Fruit fly (Drosophila melanogaster) whole organism, embryonic: ENCODE results near the gene stet.
A peak's percentile ranks its signal among the peaks of the same experiment; 100 is the strongest.

ENCODE experiments used
- Asciz ChIP-seq: fragments of 200-800 bp; sonication (Bioruptor generic); optimal IDR thresholded peaks from 2 replicates; lab custom pipeline; 2017; ENCODE audit warnings: missing biosample characterization, mild to moderate bottlenecking, missing genetic modification characterization, missing genetic modification reagents
- CG10321 ChIP-seq: fragments of 200-800 bp; sonication (Bioruptor generic); IDR thresholded peaks from 2 replicates; pipeline ENCODE4 v1.3.6; 2022; ENCODE audit warnings: missing biosample characterization, missing genetic modification characterization
- CG11456 ChIP-seq: fragments of 200-800 bp; sonication (Bioruptor generic); IDR thresholded peaks from 3 replicates; pipeline ENCODE4 v1.3.6; 2022; ENCODE audit warnings: missing biosample characterization, missing genetic modification characterization
- CG15601 ChIP-seq: fragments of 200-800 bp; sonication (Bioruptor generic); optimal IDR thresholded peaks from 3 replicates; lab custom pipeline; 2019; ENCODE audit warnings: missing biosample characterization, mild to moderate bottlenecking, missing genetic modification characterization, moderate library complexity
- CG17802 ChIP-seq: fragments of 200-800 bp; sonication (Bioruptor generic); optimal IDR thresholded peaks from 2 replicates; lab custom pipeline; 2018; ENCODE audit warnings: missing biosample characterization, mild to moderate bottlenecking, missing genetic modification characterization, moderate library complexity
- CG17829 ChIP-seq: fragments of 200-800 bp; optimal IDR thresholded peaks from 2 replicates; lab custom pipeline; 2019; ENCODE audit warnings: missing biosample characterization, mild to moderate bottlenecking, missing genetic modification characterization, moderate library complexity
- CG3995 ChIP-seq: fragments of 200-800 bp; sonication (Bioruptor generic); optimal IDR thresholded peaks from 3 replicates; lab custom pipeline; 2016; ENCODE audit warnings: missing biosample characterization, missing genetic modification characterization
- CG4617 ChIP-seq: fragments of 200-800 bp; sonication (Bioruptor generic); optimal IDR thresholded peaks from 3 replicates; lab custom pipeline; 2016; ENCODE audit warnings: missing biosample characterization, missing genetic modification characterization, borderline replicate concordance
- CG6813 ChIP-seq: fragments of 200-800 bp; sonication (Bioruptor generic); optimal IDR thresholded peaks from 2 replicates; lab custom pipeline; 2017; ENCODE audit warnings: missing biosample characterization, missing genetic modification characterization, mild to moderate bottlenecking, moderate library complexity, missing genetic modification reagents
- CG7271 ChIP-seq: fragments of 200-800 bp; sonication (Bioruptor generic); optimal IDR thresholded peaks from 2 replicates; lab custom pipeline; 2018; ENCODE audit warnings: missing biosample characterization, mild to moderate bottlenecking, missing genetic modification characterization, moderate library complexity
- CG7745 ChIP-seq: fragments of 200-800 bp; sonication (Bioruptor generic); optimal IDR thresholded peaks from 2 replicates; lab custom pipeline; 2018; ENCODE audit warnings: missing biosample characterization, mild to moderate bottlenecking, missing genetic modification characterization, moderate library complexity
- CG7839 ChIP-seq: fragments of 200-800 bp; sonication (Bioruptor generic); optimal IDR thresholded peaks from 3 replicates; lab custom pipeline; 2018; ENCODE audit warnings: missing biosample characterization, mild to moderate bottlenecking, missing genetic modification characterization, moderate library complexity
- CG7928 ChIP-seq: fragments of 200-800 bp; sonication (Bioruptor generic); optimal IDR thresholded peaks from 2 replicates; lab custom pipeline; 2017; ENCODE audit warnings: missing biosample characterization, mild to moderate bottlenecking, missing genetic modification characterization
- CG9727 ChIP-seq: fragments of 200-800 bp; sonication (Bioruptor generic); optimal IDR thresholded peaks from 3 replicates; lab custom pipeline; 2017; ENCODE audit warnings: missing biosample characterization, mild to moderate bottlenecking, missing genetic modification characterization
- CrebB ChIP-seq: fragments of 200-800 bp; sonication (Bioruptor generic); optimal IDR thresholded peaks from 3 replicates; lab custom pipeline; 2018; ENCODE audit warnings: missing biosample characterization, mild to moderate bottlenecking, missing genetic modification characterization
- Dip3 ChIP-seq: fragments of 200-800 bp; sonication (Bioruptor generic); optimal IDR thresholded peaks from 3 replicates; lab custom pipeline; 2016; ENCODE audit warnings: missing biosample characterization, missing genetic modification characterization
- Elba2 ChIP-seq: fragments of 200-800 bp; sonication (Bioruptor generic); optimal IDR thresholded peaks from 3 replicates; lab custom pipeline; 2016; ENCODE audit warnings: missing biosample characterization, missing genetic modification characterization
- HmgZ ChIP-seq: fragments of 200-800 bp; sonication (Bioruptor generic); optimal IDR thresholded peaks from 2 replicates; lab custom pipeline; 2018; ENCODE audit warnings: missing biosample characterization, mild to moderate bottlenecking, missing genetic modification characterization
- Kr ChIP-seq: fragments of 200-800 bp; sonication (Bioruptor generic); optimal IDR thresholded peaks from 2 replicates; lab custom pipeline; 2017; ENCODE audit warnings: missing biosample characterization, mild to moderate bottlenecking, missing genetic modification characterization
- MBD-R2 ChIP-seq: fragments of 200-800 bp; sonication (Bioruptor generic); IDR thresholded peaks from 2 replicates; pipeline ENCODE4 v1.3.6; 2022; ENCODE audit warnings: missing biosample characterization, missing genetic modification characterization
- MESR4 ChIP-seq: fragments of 200-800 bp; sonication (Bioruptor generic); optimal IDR thresholded peaks from 2 replicates; lab custom pipeline; 2018; ENCODE audit warnings: missing biosample characterization, mild to moderate bottlenecking, missing genetic modification characterization, moderate library complexity
- Med ChIP-seq: fragments of 200-800 bp; sonication (Bioruptor generic); peaks from one replicate; lab custom pipeline; 2016; ENCODE audit warnings: missing biosample characterization, missing genetic modification characterization, mild to moderate bottlenecking, inconsistent platforms, moderate library complexity
- Myb ChIP-seq: fragments of 200-800 bp; sonication (Bioruptor generic); optimal IDR thresholded peaks from 2 replicates; lab custom pipeline; 2016; ENCODE audit warnings: missing biosample characterization, missing genetic modification characterization
- Nf-YB ChIP-seq: fragments of 200-800 bp; sonication (Bioruptor generic); optimal IDR thresholded peaks from 3 replicates; lab custom pipeline; 2019; ENCODE audit warnings: missing biosample characterization, mild to moderate bottlenecking, missing genetic modification characterization, moderate library complexity
- NfI ChIP-seq: fragments of 200-800 bp; sonication (Bioruptor generic); optimal IDR thresholded peaks from 3 replicates; lab custom pipeline; 2018; ENCODE audit warnings: missing biosample characterization, mild to moderate bottlenecking, missing genetic modification characterization, moderate library complexity
- Pdp1 ChIP-seq, 2 experiments: fragments of 200-800 bp; sonication (Bioruptor generic); optimal IDR thresholded peaks; 3 replicates each; lab custom pipeline; 2016; ENCODE audit warnings: missing biosample characterization in 2 of 2, missing genetic modification characterization in 2 of 2, mild to moderate bottlenecking in 1 of 2, moderate library complexity in 1 of 2
- Stat92E ChIP-seq, 3 experiments: fragments of >200 bp in 2 of 3; fragments of 200-800 bp in 1 of 3; sonication (Bioruptor generic) in 1 of 3; optimal IDR thresholded peaks; 2 replicates each; lab custom pipeline; 2017 to 2019; ENCODE audit warnings: missing biosample characterization in 3 of 3, missing genetic modification characterization in 3 of 3, mild to moderate bottlenecking in 1 of 3, moderate library complexity in 1 of 3
- al ChIP-seq: fragments of 200-800 bp; sonication (Bioruptor generic); IDR thresholded peaks from 2 replicates; pipeline ENCODE4 v1.3.6; 2022; ENCODE audit warnings: missing biosample characterization, missing genetic modification characterization
- ara ChIP-seq: fragments of 200-800 bp; sonication (Bioruptor generic); IDR thresholded peaks from 2 replicates; pipeline ENCODE4 v1.3.6; 2022; ENCODE audit warnings: missing biosample characterization, missing genetic modification characterization
- ase ChIP-seq: fragments of 200-800 bp; sonication (Bioruptor generic); IDR thresholded peaks from 3 replicates; pipeline ENCODE4 v1.3.6; 2022; ENCODE audit warnings: missing biosample characterization, missing genetic modification characterization
- bab2 ChIP-seq: fragments of 200-800 bp; sonication (Bioruptor generic); optimal IDR thresholded peaks from 2 replicates; lab custom pipeline; 2016; ENCODE audit warnings: missing biosample characterization, missing genetic modification characterization
- bbx ChIP-seq: fragments of 200-800 bp; sonication (Bioruptor generic); IDR thresholded peaks from 2 replicates; pipeline ENCODE4 v1.3.6; 2022; ENCODE audit warnings: missing biosample characterization, missing genetic modification characterization; ENCODE audit not compliant: partially characterized antibody
- cg ChIP-seq: fragments of 200-800 bp; sonication (Bioruptor generic); optimal IDR thresholded peaks from 3 replicates; lab custom pipeline; 2019; ENCODE audit warnings: missing biosample characterization, mild to moderate bottlenecking, missing genetic modification characterization, moderate library complexity
- crol ChIP-seq: fragments of 200-800 bp; sonication (Bioruptor generic); IDR thresholded peaks from 2 replicates; pipeline ENCODE4 v1.3.6; 2022; ENCODE audit warnings: missing biosample characterization, missing genetic modification characterization
- disco-r ChIP-seq: fragments of 200-800 bp; sonication (Bioruptor generic); optimal IDR thresholded peaks from 2 replicates; lab custom pipeline; 2016; ENCODE audit warnings: missing biosample characterization, missing genetic modification characterization
- eyg ChIP-seq: fragments of 200-800 bp; sonication (Bioruptor generic); optimal IDR thresholded peaks from 3 replicates; lab custom pipeline; 2016; ENCODE audit warnings: missing biosample characterization, missing genetic modification characterization
- gcm ChIP-seq: fragments of 200-800 bp; sonication (Bioruptor generic); optimal IDR thresholded peaks from 2 replicates; lab custom pipeline; 2019; ENCODE audit warnings: missing biosample characterization, mild to moderate bottlenecking, missing genetic modification characterization, moderate library complexity
- gro ChIP-seq: fragments of 200-800 bp; sonication (Bioruptor generic); optimal IDR thresholded peaks from 2 replicates; lab custom pipeline; 2016; ENCODE audit warnings: missing biosample characterization, missing genetic modification characterization
- h ChIP-seq: fragments of >200 bp; optimal IDR thresholded peaks from 2 replicates; lab custom pipeline; 2017
- kay ChIP-seq: fragments of 200-800 bp; sonication (Bioruptor generic); optimal IDR thresholded peaks from 2 replicates; lab custom pipeline; 2016; ENCODE audit warnings: missing biosample characterization, missing genetic modification characterization
- lab ChIP-seq: fragments of 200-800 bp; sonication (Bioruptor generic); optimal IDR thresholded peaks from 3 replicates; lab custom pipeline; 2017; ENCODE audit warnings: missing biosample characterization, missing genetic modification characterization, mild to moderate bottlenecking, moderate library complexity, missing genetic modification reagents
- maf-S ChIP-seq: fragments of 200-800 bp; sonication (Bioruptor generic); optimal IDR thresholded peaks from 2 replicates; lab custom pipeline; 2016; ENCODE audit warnings: missing biosample characterization, missing genetic modification characterization
- pb ChIP-seq: fragments of 200-800 bp; sonication (Bioruptor generic); optimal IDR thresholded peaks from 3 replicates; lab custom pipeline; 2016; ENCODE audit warnings: missing biosample characterization, missing genetic modification characterization
- pzg ChIP-seq: fragments of 200-800 bp; sonication (Bioruptor generic); optimal IDR thresholded peaks from 3 replicates; lab custom pipeline; 2018; ENCODE audit warnings: missing biosample characterization, mild to moderate bottlenecking, missing genetic modification characterization, moderate library complexity
- seq ChIP-seq: fragments of 200-800 bp; sonication (Bioruptor generic); IDR thresholded peaks from 2 replicates; pipeline ENCODE4 v1.3.6; 2022; ENCODE audit warnings: missing biosample characterization, missing genetic modification characterization
- tll ChIP-seq, 2 experiments: fragments of 200-800 bp in 1 of 2; fragments of >200 bp in 1 of 2; sonication (Bioruptor generic) in 1 of 2; optimal IDR thresholded peaks; 2 replicates each; lab custom pipeline; 2017 to 2019; ENCODE audit warnings: missing biosample characterization in 2 of 2, missing genetic modification characterization in 2 of 2, mild to moderate bottlenecking in 1 of 2, moderate library complexity in 1 of 2
- toy ChIP-seq: fragments of 200-800 bp; sonication (Bioruptor generic); IDR thresholded peaks from 2 replicates; pipeline ENCODE4 v1.3.6; 2022; ENCODE audit warnings: missing biosample characterization, missing genetic modification characterization
- unc-4 ChIP-seq: fragments of 200-800 bp; sonication (Bioruptor generic); IDR thresholded peaks from 2 replicates; pipeline ENCODE4 v1.3.6; 2022; ENCODE audit warnings: missing biosample characterization, missing genetic modification characterization; ENCODE audit not compliant: partially characterized antibody
- vnd ChIP-seq: fragments of 200-800 bp; sonication (Bioruptor generic); IDR thresholded peaks from 3 replicates; pipeline ENCODE4 v1.3.6; 2022; ENCODE audit warnings: missing biosample characterization, missing genetic modification characterization; ENCODE audit not compliant: partially characterized antibody

stet gene

DNA sequence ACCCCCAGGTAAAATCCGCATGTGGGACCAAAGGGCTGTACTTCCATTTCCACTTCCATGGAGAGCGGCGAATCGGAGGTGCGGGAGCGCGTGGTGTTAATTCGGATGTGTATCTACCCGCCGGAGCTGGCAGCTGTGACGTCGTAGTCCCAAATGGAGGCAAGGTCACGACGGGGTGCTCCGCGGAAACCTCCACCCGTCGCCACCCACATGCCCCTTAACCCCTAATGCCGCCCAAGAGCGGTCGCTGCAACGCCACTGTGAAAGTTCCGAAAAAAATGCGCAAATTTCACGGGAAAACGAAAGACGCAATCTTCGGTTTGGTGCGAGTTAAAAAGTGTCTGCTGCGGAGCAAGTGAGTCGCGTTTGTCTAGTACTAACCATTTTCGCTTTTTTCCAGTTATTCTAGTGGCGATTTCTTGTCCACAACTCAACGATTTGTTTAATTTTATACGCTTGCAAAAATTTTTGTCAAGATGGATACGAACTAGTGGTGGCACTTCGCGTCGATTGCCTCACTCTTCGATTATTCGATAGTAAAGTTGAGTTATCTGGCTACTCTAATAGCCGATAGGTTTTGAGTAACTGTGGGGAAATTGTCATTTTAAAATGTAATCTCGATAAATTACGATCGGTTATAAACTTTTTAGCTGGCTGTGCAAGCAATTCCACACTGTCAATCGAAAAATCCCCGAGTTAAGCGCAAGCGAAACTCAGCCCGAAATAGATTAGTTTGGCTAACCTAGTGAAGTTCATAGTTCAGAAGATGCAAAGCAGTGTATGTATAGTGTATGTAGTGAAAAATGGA, 12.9 kb upstream of the stet start, which contains the start of the genes hfp and Psa (continued):
- TF ChIP-seq lab (GFP tag; lab: Kevin White, UChicago) (no peak), Dip3 (no peak), CG17829 (tag; lab: Kevin White, UChicago) (peak; percentile 32), HmgZ (tag; lab: Kevin White, UChicago) (no peak), MBD-R2 (GFP tag; lab: Robert Waterston, UW) (peak; percentile 37; the same call in 1 of the 2 replicates), CG6813 (GFP tag; lab: Kevin White, UChicago) (no peak), CG7271 (tag; lab: Kevin White, UChicago) (peak; percentile 53), eyg (GFP tag; lab: Kevin White, UChicago) (no peak), h (lab: Kevin White, UChicago) (no peak), CG10321 (no peak), vnd (GFP tag; lab: Robert Waterston, UW) (peak; percentile 66), Kr (GFP tag; lab: Kevin White, UChicago) (no peak), maf-S (GFP tag; lab: Kevin White, UChicago) (no peak), Med (GFP tag; lab: Kevin White, UChicago) (peak; percentile 53), NfI (GFP tag; lab: Kevin White, UChicago) (no peak), CG7839 (tag; lab: Kevin White, UChicago) (no peak), pzg (GFP tag; lab: Kevin White, UChicago) (peak; percentile 83), CG4617 (GFP tag; lab: Kevin White, UChicago) (peak; percentile 61), cg (GFP tag; lab: Kevin White, UChicago) (no peak), kay (GFP tag; lab: Kevin White, UChicago) (no peak), CG7928 (GFP tag; lab: Kevin White, UChicago) (no peak), CG17802 (tag; lab: Kevin White, UChicago) (no peak), crol (GFP tag; lab: Robert Waterston, UW) (peak; percentile 69), ara (no peak), bab2 (no peak), toy (GFP tag; lab: Robert Waterston, UW) (no peak), seq (GFP tag; lab: Robert Waterston, UW) (no peak), Myb (GFP tag; lab: Kevin White, UChicago) (peak; percentile 82), tll (GFP tag; optimal IDR thresholded peaks at IDR 0.05; lab: Kevin White, UChicago) (no peak), Asciz (GFP tag; lab: Kevin White, UChicago) (no peak), Elba2 (no peak), CG11456 (GFP tag; lab: Robert Waterston, UW) (no peak), CG9727 (GFP tag; lab: Kevin White, UChicago) (no peak), CG15601 (tag; lab: Kevin White, UChicago) (no peak), gro (GFP tag; lab: Kevin White, UChicago) (no peak), MESR4 (GFP tag; lab: Kevin White, UChicago) (peak; percentile 86), Pdp1 (GFP tag; optimal IDR thresholded peaks at IDR 0.05; lab: Kevin White, UChicago) (peak in 1 of 2 experiments; percentile 56), CG3995 (GFP tag; lab: Kevin White, UChicago) (peak; percentile 90), unc-4 (GFP tag; lab: Robert Waterston, UW) (peak; percentile 62), gcm (GFP tag; lab: Kevin White, UChicago) (no peak), pb (GFP tag; lab: Kevin White, UChicago) (no peak), ase (GFP tag; lab: Robert Waterston, UW) (no peak), Stat92E (GFP tag; optimal IDR thresholded peaks at IDR 0.05; lab: Kevin White, UChicago) (peak in 1 of 3 experiments; percentile 73), CrebB (peak; percentile 37), bbx (GFP tag; lab: Robert Waterston, UW) (peak; percentile 83), disco-r (GFP tag; lab: Kevin White, UChicago) (no peak), Nf-YB (GFP tag; lab: Kevin White, UChicago) (no peak), al (no peak), CG7745 (tag; lab: Kevin White, UChicago) (no peak)
